Worm (Caenorhabditis elegans): ENCODE data around the gene R08C7.5.

R08C7.5 gene

ce11 chrIV:4468046-4468727 is 38.2 kb downstream of the R08C7.5 start (continued):
- peak; percentile 98 for TF ChIP-seq ama-1 (optimal IDR thresholded peaks at IDR 0.05)
- peak in 1 of 2 experiments; percentile 13 for TF ChIP-seq ama-1 (GFP tag; optimal IDR thresholded peaks at IDR 0.05)
- TF ChIP-seq F49E8.2 (tag; optimal IDR thresholded peaks at IDR 0.05; ENCODE audit: insufficient read depth) = peak; percentile 67
- no peak for TF ChIP-seq ztf-25 (GFP tag; IDR thresholded peaks at IDR 0.05)
- peak; percentile 95 for TF ChIP-seq repo-1 (tag; optimal IDR thresholded peaks at IDR 0.05)
- no peak; the same call in 1 of the 2 replicates for TF ChIP-seq nhr-120 (GFP tag; IDR thresholded peaks at IDR 0.05)
- TF ChIP-seq somi-1 (GFP tag; optimal IDR thresholded peaks at IDR 0.05) = peak; percentile 73
- TF ChIP-seq ets-4 (GFP tag; optimal IDR thresholded peaks at IDR 0.05) = peak; percentile 42
- TF ChIP-seq F10E7.11 (tag; optimal IDR thresholded peaks at IDR 0.05) = no peak
- TF ChIP-seq Y53G8AR.9 (GFP tag; conservative IDR thresholded peaks at IDR 0.05) = peak; percentile 75
- TF ChIP-seq tlf-1 (GFP tag; optimal IDR thresholded peaks at IDR 0.05) = peak; percentile 69
- no peak for TF ChIP-seq ceh-100 (GFP tag; IDR thresholded peaks at IDR 0.05)
- no peak for TF ChIP-seq lir-1 (GFP tag; conservative IDR thresholded peaks at IDR 0.05)
- TF ChIP-seq akir-1 (GFP tag; optimal IDR thresholded peaks at IDR 0.05) = no peak
- no peak; the same call in 1 of the 2 replicates for TF ChIP-seq Y56A3A.18 (GFP tag; IDR thresholded peaks at IDR 0.05)
- no peak for TF ChIP-seq nfya-1 (tag; optimal IDR thresholded peaks at IDR 0.05; ENCODE audit: borderline replicate concordance, insufficient read depth)
- TF ChIP-seq ceh-79 (tag; optimal IDR thresholded peaks at IDR 0.05) = peak; percentile 86
- TF ChIP-seq tbx-9 (tag; optimal IDR thresholded peaks at IDR 0.05; ENCODE audit: borderline replicate concordance) = no peak
- TF ChIP-seq nhr-80 (tag; optimal IDR thresholded peaks at IDR 0.05) = no peak
- TF ChIP-seq C17E4.6 (GFP tag; IDR thresholded peaks at IDR 0.05) = no peak
- TF ChIP-seq mel-28 (tag; optimal IDR thresholded peaks at IDR 0.05; ENCODE audit: borderline replicate concordance) = no peak
- peak; percentile 53 for TF ChIP-seq hsf-1 (GFP tag; IDR thresholded peaks at IDR 0.05)
- TF ChIP-seq ztf-28 (GFP tag; IDR thresholded peaks at IDR 0.05) = no peak
- peak; percentile 30 for TF ChIP-seq snpc-4 (GFP tag; optimal IDR thresholded peaks at IDR 0.05)
- TF ChIP-seq snpc-4 (tag; optimal IDR thresholded peaks at IDR 0.05) = peak in 3 of 4 experiments; percentile 12 to 64 (median 18)
- TF ChIP-seq lin-35 (GFP tag; optimal IDR thresholded peaks at IDR 0.05) = peak in 2 of 3 experiments; percentile 53 to 73
- peak; percentile 56 for TF ChIP-seq mcd-1 (GFP tag; IDR thresholded peaks at IDR 0.05)
- peak; percentile 24 for TF ChIP-seq F57C9.4 (tag; optimal IDR thresholded peaks at IDR 0.05)
- TF ChIP-seq B0261.1 (tag; optimal IDR thresholded peaks at IDR 0.05) = no peak
- peak; percentile 85 for TF ChIP-seq F33H1.4 (GFP tag; IDR thresholded peaks at IDR 0.05)
- TF ChIP-seq xnd-1 (tag; optimal IDR thresholded peaks at IDR 0.05) = peak; percentile 67
- TF ChIP-seq B0019.2 (GFP tag; conservative IDR thresholded peaks at IDR 0.05) = 0 out of 2 replicates have a peak, but pooled peaks have one; percentile 29
- peak; percentile 76 for TF ChIP-seq madf-6 (GFP tag; IDR thresholded peaks at IDR 0.05)
- TF ChIP-seq dpff-1 (tag; optimal IDR thresholded peaks at IDR 0.05) = peak; percentile 62
- TF ChIP-seq zim-3 (tag; optimal IDR thresholded peaks at IDR 0.05) = no peak
- TF ChIP-seq rpc-1 (optimal IDR thresholded peaks at IDR 0.05) = no peak
- no peak for TF ChIP-seq rpc-1 (tag; optimal IDR thresholded peaks at IDR 0.05)
- peak; percentile 12; the same call in 1 of the 2 replicates for TF ChIP-seq rcor-1 (GFP tag; IDR thresholded peaks at IDR 0.05)
- no peak for TF ChIP-seq aptf-2 (GFP tag; conservative IDR thresholded peaks at IDR 0.05)
- TF ChIP-seq him-1 (tag; optimal IDR thresholded peaks at IDR 0.05) = peak; percentile 48
- peak; percentile 60; the same call in 1 of the 2 replicates for TF ChIP-seq dox-1 (GFP tag; IDR thresholded peaks at IDR 0.05)
- TF ChIP-seq egl-44 (GFP tag; IDR thresholded peaks at IDR 0.05) = no peak
- TF ChIP-seq C06A6.2 (GFP tag; conservative IDR thresholded peaks at IDR 0.05) = 0 out of 2 replicates have a peak, but pooled peaks have one; percentile 21
- no peak for TF ChIP-seq let-526 (GFP tag; IDR thresholded peaks at IDR 0.05)
- no peak for TF ChIP-seq egl-18 (GFP tag; IDR thresholded peaks at IDR 0.05)
- no peak for TF ChIP-seq hlh-26 (GFP tag; conservative IDR thresholded peaks at IDR 0.05)
- peak; percentile 31 for TF ChIP-seq atf-7 (tag; optimal IDR thresholded peaks at IDR 0.05)
- TF ChIP-seq Y95B8A.8 (GFP tag; IDR thresholded peaks at IDR 0.05) = peak; percentile 68

Data from whole organism, young adult.